Fruit fly (Drosophila melanogaster) whole organism, embryonic: ENCODE data around the gene Sik2.

Source experiments
- Ada2b ChIP-seq: fragments of 200-800 bp; sonication (Bioruptor generic); IDR thresholded peaks from 2 replicates; pipeline ENCODE4 v1.3.6; 2022; ENCODE audit warnings: missing biosample characterization, missing genetic modification characterization
- Asciz ChIP-seq: fragments of 200-800 bp; sonication (Bioruptor generic); optimal IDR thresholded peaks from 2 replicates; lab custom pipeline; 2017; ENCODE audit warnings: missing biosample characterization, mild to moderate bottlenecking, missing genetic modification characterization, missing genetic modification reagents
- CG1024 ChIP-seq: fragments of 200-800 bp; sonication (Bioruptor generic); IDR thresholded peaks from 2 replicates; pipeline ENCODE4 v1.3.6; 2022; ENCODE audit warnings: missing biosample characterization, missing genetic modification characterization
- CG12071 ChIP-seq: fragments of 200-800 bp; sonication (Bioruptor generic); optimal IDR thresholded peaks from 3 replicates; lab custom pipeline; 2018; ENCODE audit warnings: missing biosample characterization, mild to moderate bottlenecking, missing genetic modification characterization
- CG12104 ChIP-seq: fragments of 200-800 bp; sonication (Bioruptor generic); optimal IDR thresholded peaks from 3 replicates; lab custom pipeline; 2016; ENCODE audit warnings: missing biosample characterization, missing genetic modification characterization
- CG12659 ChIP-seq: fragments of 200-800 bp; sonication (Bioruptor generic); optimal IDR thresholded peaks from 3 replicates; lab custom pipeline; 2017; ENCODE audit warnings: mild to moderate bottlenecking, missing biosample characterization, missing genetic modification reagents, missing genetic modification characterization
- CG13775 ChIP-seq: fragments of 200-800 bp; sonication (Bioruptor generic); optimal IDR thresholded peaks from 3 replicates; lab custom pipeline; 2017; ENCODE audit warnings: missing biosample characterization, mild to moderate bottlenecking, missing genetic modification characterization
- CG15011 ChIP-seq: fragments of 200-800 bp; sonication (Bioruptor generic); optimal IDR thresholded peaks from 3 replicates; lab custom pipeline; 2018; ENCODE audit warnings: missing biosample characterization, mild to moderate bottlenecking, missing genetic modification characterization
- CG1647 ChIP-seq: fragments of 200-800 bp; sonication (Bioruptor generic); optimal IDR thresholded peaks from 3 replicates; lab custom pipeline; 2016; ENCODE audit warnings: missing biosample characterization, missing genetic modification characterization
- CG16779 ChIP-seq: fragments of 200-800 bp; sonication (Bioruptor generic); IDR thresholded peaks from 2 replicates; pipeline ENCODE4 v1.3.6; 2022; ENCODE audit warnings: missing biosample characterization, missing genetic modification characterization
- CG16813 ChIP-seq: fragments of 200-800 bp; sonication (Bioruptor generic); IDR thresholded peaks from 3 replicates; pipeline ENCODE4 v1.3.6; 2022; ENCODE audit warnings: missing biosample characterization, missing genetic modification characterization; ENCODE audit not compliant: partially characterized antibody
- CG16815 ChIP-seq: fragments of 200-800 bp; sonication (Bioruptor generic); optimal IDR thresholded peaks from 3 replicates; lab custom pipeline; 2017; ENCODE audit warnings: missing biosample characterization, mild to moderate bottlenecking, missing genetic modification characterization
- CG17328 ChIP-seq: fragments of 200-800 bp; sonication (Bioruptor generic); IDR thresholded peaks from 2 replicates; pipeline ENCODE4 v1.3.6; 2022; ENCODE audit warnings: missing biosample characterization, missing genetic modification characterization
- CG1792 ChIP-seq: fragments of 200-800 bp; sonication (Bioruptor generic); optimal IDR thresholded peaks from 2 replicates; lab custom pipeline; 2016; ENCODE audit warnings: missing biosample characterization, missing genetic modification characterization
- CG2129 ChIP-seq: fragments of 200-800 bp; sonication (Bioruptor generic); IDR thresholded peaks from 2 replicates; pipeline ENCODE4 v1.3.6; 2022; ENCODE audit warnings: missing biosample characterization, missing genetic modification characterization; ENCODE audit not compliant: partially characterized antibody
- CG2202 ChIP-seq: fragments of 200-800 bp; sonication (Bioruptor generic); optimal IDR thresholded peaks from 2 replicates; lab custom pipeline; 2018; ENCODE audit warnings: missing biosample characterization, mild to moderate bottlenecking, missing genetic modification characterization
- CG30403 ChIP-seq: fragments of 200-800 bp; sonication (Bioruptor generic); optimal IDR thresholded peaks from 3 replicates; lab custom pipeline; 2016; ENCODE audit warnings: missing biosample characterization, missing genetic modification characterization
- CG32767 ChIP-seq: fragments of 200-800 bp; sonication (Bioruptor generic); IDR thresholded peaks from 2 replicates; pipeline ENCODE4 v1.3.6; 2022; ENCODE audit warnings: missing biosample characterization, missing genetic modification characterization
- CG32772 ChIP-seq: fragments of 200-800 bp; sonication (Bioruptor generic); IDR thresholded peaks from 2 replicates; pipeline ENCODE4 v1.3.6; 2022; ENCODE audit warnings: missing biosample characterization, missing genetic modification characterization
- CG3407 ChIP-seq: fragments of 200-800 bp; sonication (Bioruptor generic); optimal IDR thresholded peaks from 2 replicates; lab custom pipeline; 2018; ENCODE audit warnings: missing biosample characterization, mild to moderate bottlenecking, missing genetic modification characterization
- CG34224 ChIP-seq: fragments of 200-800 bp; sonication (Bioruptor generic); IDR thresholded peaks from 3 replicates; pipeline ENCODE4 v1.3.6; 2022; ENCODE audit warnings: missing biosample characterization, missing genetic modification characterization; ENCODE audit not compliant: partially characterized antibody
- CG34376 ChIP-seq: fragments of 200-800 bp; sonication (Bioruptor generic); optimal IDR thresholded peaks from 2 replicates; lab custom pipeline; 2018; ENCODE audit warnings: missing biosample characterization, mild to moderate bottlenecking, missing genetic modification characterization
- CG4730 ChIP-seq: fragments of 200-800 bp; sonication (Bioruptor generic); IDR thresholded peaks from 2 replicates; pipeline ENCODE4 v1.3.6; 2022; ENCODE audit warnings: missing biosample characterization, missing genetic modification characterization
- CG6654 ChIP-seq: fragments of 200-800 bp; sonication (Bioruptor generic); optimal IDR thresholded peaks from 2 replicates; lab custom pipeline; 2017; ENCODE audit warnings: missing biosample characterization, mild to moderate bottlenecking, missing genetic modification characterization
- CG9215 ChIP-seq: fragments of 200-800 bp; sonication (Bioruptor generic); IDR thresholded peaks from 2 replicates; pipeline ENCODE4 v1.3.6; 2022; ENCODE audit warnings: missing biosample characterization, missing genetic modification characterization
- CoRest ChIP-seq: fragments of 200-800 bp; sonication (Bioruptor generic); optimal IDR thresholded peaks from 3 replicates; lab custom pipeline; 2018; ENCODE audit warnings: missing biosample characterization, mild to moderate bottlenecking, missing genetic modification characterization, moderate library complexity
- D19A ChIP-seq: fragments of 200-800 bp; optimal IDR thresholded peaks from 3 replicates; lab custom pipeline; 2019; ENCODE audit warnings: missing biosample characterization, mild to moderate bottlenecking, missing genetic modification characterization, moderate library complexity
- Deaf1 ChIP-seq: fragments of 200-800 bp; optimal IDR thresholded peaks from 3 replicates; lab custom pipeline; 2019; ENCODE audit warnings: missing biosample characterization, mild to moderate bottlenecking, missing genetic modification characterization, moderate library complexity
- Dip3 ChIP-seq: fragments of 200-800 bp; sonication (Bioruptor generic); optimal IDR thresholded peaks from 3 replicates; lab custom pipeline; 2016; ENCODE audit warnings: missing biosample characterization, missing genetic modification characterization
- ERR ChIP-seq: fragments of 200-800 bp; sonication (Bioruptor generic); optimal IDR thresholded peaks from 2 replicates; lab custom pipeline; 2016; ENCODE audit warnings: missing biosample characterization, missing genetic modification characterization
- Hey ChIP-seq: fragments of 200-800 bp; sonication (Bioruptor generic); optimal IDR thresholded peaks from 3 replicates; lab custom pipeline; 2018; ENCODE audit warnings: missing biosample characterization, mild to moderate bottlenecking, missing genetic modification characterization
- Kr ChIP-seq: fragments of 200-800 bp; sonication (Bioruptor generic); optimal IDR thresholded peaks from 2 replicates; lab custom pipeline; 2017; ENCODE audit warnings: missing biosample characterization, mild to moderate bottlenecking, missing genetic modification characterization
- Mes4 ChIP-seq: fragments of 200-800 bp; sonication (Bioruptor generic); optimal IDR thresholded peaks from 2 replicates; lab custom pipeline; 2016; ENCODE audit warnings: missing biosample characterization, missing genetic modification characterization
- Ptx1 ChIP-seq: fragments of 200-800 bp; sonication (Bioruptor generic); IDR thresholded peaks from 2 replicates; pipeline ENCODE4 v1.3.6; 2022; ENCODE audit warnings: missing biosample characterization, missing genetic modification characterization
- Xbp1 ChIP-seq: fragments of 200-800 bp; sonication (Bioruptor generic); optimal IDR thresholded peaks from 3 replicates; lab custom pipeline; 2016; ENCODE audit warnings: missing biosample characterization, mild to moderate bottlenecking, missing genetic modification characterization
- Xrp1 ChIP-seq: fragments of 200-800 bp; sonication (Bioruptor generic); IDR thresholded peaks from 2 replicates; pipeline ENCODE4 v1.3.6; 2022; ENCODE audit warnings: missing biosample characterization, missing genetic modification characterization
- br ChIP-seq: fragments of >200 bp; optimal IDR thresholded peaks from 2 replicates; lab custom pipeline; 2017
- dysf ChIP-seq: fragments of 200-800 bp; sonication (Bioruptor generic); IDR thresholded peaks from 3 replicates; pipeline ENCODE4 v1.3.6; 2022; ENCODE audit warnings: missing biosample characterization, missing genetic modification characterization
- grn ChIP-seq: fragments of 200-800 bp; sonication (Bioruptor generic); optimal IDR thresholded peaks from 3 replicates; lab custom pipeline; 2017; ENCODE audit warnings: missing biosample characterization, missing genetic modification characterization
- gro ChIP-seq: fragments of 200-800 bp; sonication (Bioruptor generic); optimal IDR thresholded peaks from 2 replicates; lab custom pipeline; 2016; ENCODE audit warnings: missing biosample characterization, missing genetic modification characterization
- hbn ChIP-seq: fragments of 200-800 bp; sonication (Bioruptor generic); IDR thresholded peaks from 2 replicates; pipeline ENCODE4 v1.3.6; 2022; ENCODE audit warnings: missing biosample characterization, missing genetic modification characterization; ENCODE audit not compliant: partially characterized antibody
- lmd ChIP-seq: fragments of 200-800 bp; sonication (Bioruptor generic); IDR thresholded peaks from 2 replicates; pipeline ENCODE4 v1.3.6; 2022; ENCODE audit warnings: missing biosample characterization, missing genetic modification characterization
- pfk ChIP-seq: fragments of 200-800 bp; sonication (Bioruptor generic); optimal IDR thresholded peaks from 2 replicates; lab custom pipeline; 2018; ENCODE audit warnings: missing biosample characterization, mild to moderate bottlenecking, missing genetic modification characterization, moderate library complexity
- rib ChIP-seq: fragments of 200-800 bp; sonication (Bioruptor generic); IDR thresholded peaks from 2 replicates; pipeline ENCODE4 v1.3.6; 2022; ENCODE audit warnings: missing biosample characterization, missing genetic modification characterization
- sc ChIP-seq, 3 experiments: fragments of >200 bp in 2 of 3; fragments of 200-800 bp in 1 of 3; sonication (Bioruptor generic) in 1 of 3; optimal IDR thresholded peaks; 2 replicates in 2 of 3; 3 replicates in 1 of 3; lab custom pipeline; 2017; ENCODE audit warnings: mild to moderate bottlenecking in 1 of 3, missing biosample characterization in 1 of 3, missing genetic modification characterization in 1 of 3, missing genetic modification reagents in 1 of 3
- sd ChIP-seq: fragments of 200-800 bp; sonication (Bioruptor generic); optimal IDR thresholded peaks from 3 replicates; lab custom pipeline; 2018; ENCODE audit warnings: missing biosample characterization, mild to moderate bottlenecking, missing genetic modification characterization, moderate library complexity
- seq ChIP-seq: fragments of 200-800 bp; sonication (Bioruptor generic); IDR thresholded peaks from 2 replicates; pipeline ENCODE4 v1.3.6; 2022; ENCODE audit warnings: missing biosample characterization, missing genetic modification characterization
- stc ChIP-seq: fragments of 200-800 bp; sonication (Bioruptor generic); IDR thresholded peaks from 2 replicates; pipeline ENCODE4 v1.3.6; 2022; ENCODE audit warnings: missing biosample characterization, missing genetic modification characterization
- tgo ChIP-seq: fragments of 200-800 bp; sonication (Bioruptor generic); IDR thresholded peaks from 3 replicates; pipeline ENCODE4 v1.3.6; 2022; ENCODE audit warnings: missing biosample characterization, missing genetic modification characterization
- tx ChIP-seq: fragments of 200-800 bp; sonication (Bioruptor generic); optimal IDR thresholded peaks from 2 replicates; lab custom pipeline; 2016; ENCODE audit warnings: missing biosample characterization, missing genetic modification characterization
- yki ChIP-seq: fragments of >200 bp; optimal IDR thresholded peaks from 3 replicates; lab custom pipeline; 2018
- zfh1 ChIP-seq: fragments of 200-800 bp; sonication (Bioruptor generic); IDR thresholded peaks from 3 replicates; pipeline ENCODE4 v1.3.6; 2022; ENCODE audit warnings: missing biosample characterization, missing genetic modification characterization
- zfh2 ChIP-seq: fragments of 200-800 bp; sonication (Bioruptor generic); optimal IDR thresholded peaks from 2 replicates; lab custom pipeline; 2016; ENCODE audit warnings: missing biosample characterization, missing genetic modification characterization

The Sik2 gene

dm6 chrX:2065073-2065472 lies 3.4 kb upstream of the Sik2 start, which contains the start of gene CG4281 (continued):
- no peak for TF ChIP-seq dysf (GFP tag; lab: Robert Waterston, UW)
- no peak for TF ChIP-seq zfh1 (GFP tag; lab: Robert Waterston, UW)
- TF ChIP-seq stc (GFP tag; lab: Robert Waterston, UW) = no peak
- no peak for TF ChIP-seq ERR (GFP tag; lab: Kevin White, UChicago)
- TF ChIP-seq CG16779 (GFP tag; lab: Robert Waterston, UW) = no peak
- TF ChIP-seq CG4730 (GFP tag; lab: Robert Waterston, UW) = no peak
- no peak for TF ChIP-seq CG9215
- TF ChIP-seq Xbp1 (GFP tag; lab: Kevin White, UChicago) = no peak
- no peak for TF ChIP-seq CG6654
- peak; percentile 99 for TF ChIP-seq CG34224 (GFP tag; lab: Robert Waterston, UW)
- no peak for TF ChIP-seq CG12071 (GFP tag; lab: Kevin White, UChicago)
- no peak for TF ChIP-seq br (lab: Kevin White, UChicago)
- no peak for TF ChIP-seq Mes4 (GFP tag; lab: Kevin White, UChicago)
- no peak for TF ChIP-seq CG17328
- peak; percentile 7 for TF ChIP-seq CG34376 (GFP tag; lab: Kevin White, UChicago)
- TF ChIP-seq gro (GFP tag; lab: Kevin White, UChicago) = no peak
- no peak for TF ChIP-seq CG1647 (GFP tag; lab: Kevin White, UChicago)
- TF ChIP-seq sc (optimal IDR thresholded peaks at IDR 0.05; lab: Kevin White, UChicago) = no peak
- TF ChIP-seq sc (GFP tag; optimal IDR thresholded peaks at IDR 0.05; lab: Kevin White, UChicago) = no peak
- no peak for TF ChIP-seq Xrp1
- TF ChIP-seq CG1792 = no peak
- peak; percentile 40 for TF ChIP-seq CG12659 (GFP tag; lab: Kevin White, UChicago)
- TF ChIP-seq CG15011 (GFP tag; lab: Kevin White, UChicago) = no peak
- TF ChIP-seq lmd (GFP tag; lab: Robert Waterston, UW) = no peak
- TF ChIP-seq CG30403 (GFP tag; lab: Kevin White, UChicago) = no peak
- TF ChIP-seq seq (GFP tag; lab: Robert Waterston, UW) = no peak
- peak; percentile 34 for TF ChIP-seq CoRest (tag; lab: Kevin White, UChicago)
- peak; percentile 91 for TF ChIP-seq CG2129
- TF ChIP-seq CG32772 = no peak
- peak; percentile 80 for TF ChIP-seq sd
- TF ChIP-seq CG12104 (GFP tag; lab: Kevin White, UChicago) = no peak
- no peak for TF ChIP-seq CG1024
- TF ChIP-seq Hey (tag; lab: Kevin White, UChicago) = no peak
- no peak for TF ChIP-seq Ada2b (GFP tag; lab: Robert Waterston, UW)
- TF ChIP-seq zfh2 (GFP tag; lab: Kevin White, UChicago) = no peak
- no peak for TF ChIP-seq Deaf1
- TF ChIP-seq CG16815 = no peak
- TF ChIP-seq Dip3 (GFP tag; lab: Kevin White, UChicago) = no peak
- TF ChIP-seq CG3407 (GFP tag; lab: Kevin White, UChicago) = no peak
- no peak for TF ChIP-seq tx (GFP tag; lab: Kevin White, UChicago)
- peak; percentile 95 for TF ChIP-seq hbn (GFP tag; lab: Robert Waterston, UW)
- no peak for TF ChIP-seq grn (GFP tag; lab: Kevin White, UChicago)
- TF ChIP-seq yki = no peak
- no peak for TF ChIP-seq tgo (GFP tag; lab: Robert Waterston, UW)
- TF ChIP-seq rib (GFP tag; lab: Robert Waterston, UW) = no peak
- TF ChIP-seq pfk (GFP tag; lab: Kevin White, UChicago) = no peak
- TF ChIP-seq CG32767 (GFP tag; lab: Robert Waterston, UW) = no peak
- no peak for TF ChIP-seq Ptx1 (GFP tag; lab: Robert Waterston, UW)
- no peak for TF ChIP-seq Kr
- TF ChIP-seq D19A (tag; lab: Kevin White, UChicago) = no peak
- TF ChIP-seq CG2202 = no peak
- TF ChIP-seq CG16813 (GFP tag; lab: Robert Waterston, UW) = peak; percentile 88
- no peak for TF ChIP-seq Asciz (GFP tag; lab: Kevin White, UChicago)
- TF ChIP-seq CG13775 (GFP tag; lab: Kevin White, UChicago) = no peak
